Worm (Caenorhabditis elegans): ENCODE results near the gene cut-4.

The cut-4 gene

ce11 chrII:10396578-10396977, 39.4 kb upstream of the cut-4 start, which contains the start of gene T09F3.5:
Gene T09F3.5 (plus strand): TSS chrII:10396878.
- no peak for TF ChIP-seq ceh-19 (GFP tag; optimal IDR thresholded peaks at IDR 0.05)

ce11 chrII:10402991-10403390, 32.9 kb upstream of the cut-4 start:
- peak; percentile 67 for TF ChIP-seq elt-2 (tag; optimal IDR thresholded peaks at IDR 0.05)
- no peak for TF ChIP-seq pha-4 (tag; optimal IDR thresholded peaks at IDR 0.05)

- TF ChIP-seq ama-1 (optimal IDR thresholded peaks at IDR 0.05) (no peak), ref-2 (tag; optimal IDR thresholded peaks at IDR 0.05) (no peak), nhr-232 (tag; optimal IDR thresholded peaks at IDR 0.05) (no peak), C38D4.7 (GFP tag; optimal IDR thresholded peaks at IDR 0.05) (no peak), hlh-30 (tag; optimal IDR thresholded peaks at IDR 0.05; ENCODE audit: insufficient read depth) (no peak), dve-1 (tag; optimal IDR thresholded peaks at IDR 0.05) (no peak), lim-6 (tag; optimal IDR thresholded peaks at IDR 0.05) (no peak), sox-2 (GFP tag; IDR thresholded peaks at IDR 0.05) (no peak), ceh-9 (tag; optimal IDR thresholded peaks at IDR 0.05) (no peak), F13H6.1 (tag; optimal IDR thresholded peaks at IDR 0.05) (no peak)
These were observed 24.9 kb upstream of the cut-4 start, which contains the start of gene E04D5.5 for ce11 chrII:10410989-10411388. Gene E04D5.5 (plus strand): TSS chrII:10411289.

ce11 chrII:10416332-10416863, 19.5 kb upstream of the cut-4 start, which contains the start of gene eif-2A:
Gene eif-2A (plus strand): TSS chrII:10416800.
- peak; percentile 38 for TF ChIP-seq hlh-30 (tag; optimal IDR thresholded peaks at IDR 0.05; ENCODE audit: insufficient read depth)
- TF ChIP-seq unc-42 (tag; optimal IDR thresholded peaks at IDR 0.05), result peak; percentile 41
- no peak for TF ChIP-seq ref-2 (tag; optimal IDR thresholded peaks at IDR 0.05)

- TF ChIP-seq sox-4 (tag; optimal IDR thresholded peaks at IDR 0.05) (no peak), pqm-1 (tag; optimal IDR thresholded peaks at IDR 0.05) (no peak), dmd-4 (tag; optimal IDR thresholded peaks at IDR 0.05; ENCODE audit: borderline replicate concordance) (no peak), pat-9 (tag; optimal IDR thresholded peaks at IDR 0.05) (no peak), lim-6 (tag; optimal IDR thresholded peaks at IDR 0.05) (no peak), dve-1 (tag; optimal IDR thresholded peaks at IDR 0.05) (no peak), npax-4 (tag; optimal IDR thresholded peaks at IDR 0.05) (no peak), F13H6.1 (tag; optimal IDR thresholded peaks at IDR 0.05) (no peak), ama-1 (optimal IDR thresholded peaks at IDR 0.05) (no peak), eyg-1 (tag; optimal IDR thresholded peaks at IDR 0.05) (no peak), ceh-45 (GFP tag; IDR thresholded peaks at IDR 0.05) (no peak)
These were observed 14.0 kb upstream of the cut-4 start, which contains the start of gene frpr-21 for ce11 chrII:10421941-10422340. Gene frpr-21 (minus strand): TSS chrII:10422041.

- TF ChIP-seq ceh-48 (tag; optimal IDR thresholded peaks at IDR 0.05) (no peak), lin-11 (tag; optimal IDR thresholded peaks at IDR 0.05) (no peak), ceh-18 (tag; optimal IDR thresholded peaks at IDR 0.05) (no peak), unc-86 (tag; optimal IDR thresholded peaks at IDR 0.05) (no peak), T23F11.4 (GFP tag; optimal IDR thresholded peaks at IDR 0.05) (no peak), nhr-232 (tag; optimal IDR thresholded peaks at IDR 0.05) (no peak), ceh-6 (GFP tag; optimal IDR thresholded peaks at IDR 0.05) (no peak), sox-4 (tag; optimal IDR thresholded peaks at IDR 0.05) (no peak), unc-3 (GFP tag; conservative IDR thresholded peaks at IDR 0.05) (no peak), unc-3 (tag; optimal IDR thresholded peaks at IDR 0.05) (no peak), elt-2 (tag; optimal IDR thresholded peaks at IDR 0.05) (no peak), pros-1 (tag; optimal IDR thresholded peaks at IDR 0.05) (no peak), sdc-2 (tag; optimal IDR thresholded peaks at IDR 0.05) (no peak), ceh-14 (tag; optimal IDR thresholded peaks at IDR 0.05) (no peak), tbx-2 (tag; optimal IDR thresholded peaks at IDR 0.05) (no peak), che-1 (tag; optimal IDR thresholded peaks at IDR 0.05) (no peak), pax-1 (tag; optimal IDR thresholded peaks at IDR 0.05) (no peak), ceh-9 (tag; optimal IDR thresholded peaks at IDR 0.05) (no peak)
These were observed 1.9 kb downstream of the cut-4 start for ce11 chrII:10437840-10438239.

Data from whole organism, late embryonic.